Fruit fly (Drosophila melanogaster): ENCODE results near the gene bc10.

bc10 gene

dm6 chr3L:5551087-5551486 lies 13.9 kb upstream of the bc10 start, which contains the start of gene frm (continued):
- no peak for TF ChIP-seq nerfin-2 (GFP tag; IDR thresholded peaks at IDR 0.05; ENCODE audit: partially characterized antibody)
- TF ChIP-seq fu2 (GFP tag; optimal IDR thresholded peaks at IDR 0.05), result no peak
- TF ChIP-seq Atf-2 (GFP tag; optimal IDR thresholded peaks at IDR 0.05), result no peak
- no peak for TF ChIP-seq Max (GFP tag; optimal IDR thresholded peaks at IDR 0.05)
- TF ChIP-seq CG12155 (GFP tag; optimal IDR thresholded peaks at IDR 0.05), result no peak
- no peak for TF ChIP-seq NC2α (GFP tag; optimal IDR thresholded peaks at IDR 0.05)
- no peak for TF ChIP-seq chn (GFP tag; optimal IDR thresholded peaks at IDR 0.05)
- TF ChIP-seq YL-1 (GFP tag; optimal IDR thresholded peaks at IDR 0.05), result no peak
- no peak for TF ChIP-seq Lpt (GFP tag; optimal IDR thresholded peaks at IDR 0.05)
- no peak for TF ChIP-seq bowl (GFP tag; IDR thresholded peaks at IDR 0.05)
- TF ChIP-seq CG17612 (GFP tag; IDR thresholded peaks at IDR 0.05), result no peak
- peak; percentile 19 for TF ChIP-seq CG13894 (tag; optimal IDR thresholded peaks at IDR 0.05)
- TF ChIP-seq Kr (GFP tag; optimal IDR thresholded peaks at IDR 0.05), result no peak
- TF ChIP-seq CG1647 (GFP tag; optimal IDR thresholded peaks at IDR 0.05), result no peak

DNA sequence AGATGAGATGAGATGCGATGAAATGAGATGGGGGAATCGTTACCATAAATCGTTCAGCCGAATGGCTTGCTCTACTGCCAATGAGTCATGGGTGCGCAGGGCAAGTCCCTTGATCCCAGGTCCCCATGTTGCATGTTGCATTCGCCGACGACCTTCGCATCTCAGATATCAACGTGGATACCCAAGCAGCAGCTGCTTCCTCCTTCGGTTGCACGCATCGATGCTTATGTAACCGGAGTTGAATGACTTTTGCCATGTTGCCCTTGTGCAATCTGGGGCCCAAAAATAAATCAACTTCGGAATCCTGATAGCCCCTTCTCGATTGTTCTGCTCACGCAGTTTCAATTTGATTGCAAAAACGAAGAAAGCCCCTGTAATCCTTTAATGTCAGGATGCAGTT lies 11.3 kb upstream of the bc10 start:
- TF ChIP-seq CG13624 (GFP tag; optimal IDR thresholded peaks at IDR 0.05), result no peak
- peak in 1 of 2 experiments; percentile 47 for TF ChIP-seq Pdp1 (GFP tag; optimal IDR thresholded peaks at IDR 0.05)
- TF ChIP-seq CG10366 (GFP tag; IDR thresholded peaks at IDR 0.05), result no peak
- TF ChIP-seq fd64A (GFP tag; optimal IDR thresholded peaks at IDR 0.05), result no peak
- TF ChIP-seq sim (GFP tag; IDR thresholded peaks at IDR 0.05), result no peak

DNA sequence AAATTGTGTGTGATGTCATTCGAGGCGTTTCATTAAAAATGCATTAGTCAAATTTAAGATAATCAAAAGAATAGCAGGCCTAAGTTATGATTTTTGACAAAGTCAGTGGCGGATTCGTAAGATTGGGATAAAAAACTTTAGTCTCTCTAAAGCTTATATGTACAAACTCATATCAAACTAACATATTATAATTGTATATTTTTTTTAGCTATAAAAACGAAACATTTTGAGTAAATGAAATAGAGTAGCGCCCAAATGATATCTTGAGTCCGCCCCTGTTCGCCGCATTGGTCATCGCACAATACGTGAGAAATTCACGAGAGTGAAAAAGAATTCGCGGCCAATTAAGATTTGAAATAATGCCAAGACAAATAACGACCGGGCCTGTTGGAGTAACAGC lies 10.7 kb upstream of the bc10 start:
- TF ChIP-seq sug (tag; optimal IDR thresholded peaks at IDR 0.05) (peak; percentile 31), E2f1 (GFP tag; IDR thresholded peaks at IDR 0.05) (peak; percentile 73), h (optimal IDR thresholded peaks at IDR 0.05) (no peak), tin (GFP tag; optimal IDR thresholded peaks at IDR 0.05) (peak; percentile 35), Fer1 (GFP tag; optimal IDR thresholded peaks at IDR 0.05) (peak; percentile 37), CG4820 (GFP tag; optimal IDR thresholded peaks at IDR 0.05) (peak; percentile 12), Deaf1 (tag; optimal IDR thresholded peaks at IDR 0.05) (peak; percentile 13), Fer2 (tag; optimal IDR thresholded peaks at IDR 0.05) (peak; percentile 22), gsb (GFP tag; IDR thresholded peaks at IDR 0.05) (peak; percentile 58), CG11560 (tag; IDR thresholded peaks at IDR 0.05) (peak; percentile 47; the same call in 1 of the 3 replicates), CG1647 (GFP tag; optimal IDR thresholded peaks at IDR 0.05) (no peak), nerfin-2 (GFP tag; IDR thresholded peaks at IDR 0.05; ENCODE audit: partially characterized antibody) (no peak), CG2712 (tag; optimal IDR thresholded peaks at IDR 0.05) (peak; percentile 55), Ada2b (GFP tag; IDR thresholded peaks at IDR 0.05) (peak; percentile 80), trh (GFP tag; optimal IDR thresholded peaks at IDR 0.05) (no peak), ssp (GFP tag; IDR thresholded peaks at IDR 0.05) (no peak), CG9727 (GFP tag; optimal IDR thresholded peaks at IDR 0.05) (no peak), fu2 (GFP tag; optimal IDR thresholded peaks at IDR 0.05) (no peak), CG10979 (tag; optimal IDR thresholded peaks at IDR 0.05) (peak; percentile 34), kah (GFP tag; optimal IDR thresholded peaks at IDR 0.05) (no peak), fd96Cb (tag; optimal IDR thresholded peaks at IDR 0.05) (peak; percentile 51), ems (GFP tag; optimal IDR thresholded peaks at IDR 0.05) (peak; percentile 46), tio (GFP tag; optimal IDR thresholded peaks at IDR 0.05) (peak; percentile 24), hkb (optimal IDR thresholded peaks at IDR 0.05) (no peak), hkb (GFP tag; IDR thresholded peaks at IDR 0.05) (peak; percentile 56), NfI (GFP tag; optimal IDR thresholded peaks at IDR 0.05) (peak; percentile 60), Sox100B (GFP tag; optimal IDR thresholded peaks at IDR 0.05) (peak; percentile 15), cwo (GFP tag; optimal IDR thresholded peaks at IDR 0.05) (peak; percentile 37), lmd (GFP tag; IDR thresholded peaks at IDR 0.05) (peak; percentile 82), CG9876 (GFP tag; optimal IDR thresholded peaks at IDR 0.05) (no peak), scrt (GFP tag; optimal IDR thresholded peaks at IDR 0.05) (no peak), CG18619 (GFP tag; optimal IDR thresholded peaks at IDR 0.05) (peak; percentile 19), CG12659 (GFP tag; optimal IDR thresholded peaks at IDR 0.05) (peak; percentile 36), CG13424 (tag; optimal IDR thresholded peaks at IDR 0.05) (peak; percentile 57)
